Fruit fly (Drosophila melanogaster) whole organism, embryonic: ENCODE results near the gene mrva.

Experiments used
- CG10321 ChIP-seq: fragments of 200-800 bp; sonication (Bioruptor generic); IDR thresholded peaks from 2 replicates; pipeline ENCODE4 v1.3.6; 2022; ENCODE audit warnings: missing biosample characterization, missing genetic modification characterization
- CG11723 ChIP-seq: fragments of 200-800 bp; sonication (Bioruptor generic); optimal IDR thresholded peaks from 2 replicates; lab custom pipeline; 2017; ENCODE audit warnings: missing biosample characterization, mild to moderate bottlenecking, missing genetic modification characterization
- CG12299 ChIP-seq: fragments of 200-800 bp; sonication (Bioruptor generic); optimal IDR thresholded peaks from 2 replicates; lab custom pipeline; 2018; ENCODE audit warnings: missing biosample characterization, mild to moderate bottlenecking, missing genetic modification characterization
- CG13775 ChIP-seq: fragments of 200-800 bp; sonication (Bioruptor generic); optimal IDR thresholded peaks from 3 replicates; lab custom pipeline; 2017; ENCODE audit warnings: missing biosample characterization, mild to moderate bottlenecking, missing genetic modification characterization
- CG13894 ChIP-seq: fragments of 200-800 bp; sonication (Bioruptor generic); optimal IDR thresholded peaks from 3 replicates; lab custom pipeline; 2018; ENCODE audit warnings: missing biosample characterization, mild to moderate bottlenecking, missing genetic modification characterization, moderate library complexity
- CG15011 ChIP-seq: fragments of 200-800 bp; sonication (Bioruptor generic); optimal IDR thresholded peaks from 3 replicates; lab custom pipeline; 2018; ENCODE audit warnings: missing biosample characterization, mild to moderate bottlenecking, missing genetic modification characterization
- CG15269 ChIP-seq: fragments of 200-800 bp; sonication (Bioruptor generic); optimal IDR thresholded peaks from 2 replicates; lab custom pipeline; 2018; ENCODE audit warnings: missing biosample characterization, mild to moderate bottlenecking, missing genetic modification characterization, moderate library complexity
- CG16815 ChIP-seq: fragments of 200-800 bp; sonication (Bioruptor generic); optimal IDR thresholded peaks from 3 replicates; lab custom pipeline; 2017; ENCODE audit warnings: missing biosample characterization, mild to moderate bottlenecking, missing genetic modification characterization
- CG17361 ChIP-seq: fragments of 200-800 bp; sonication (Bioruptor generic); IDR thresholded peaks from 3 replicates; pipeline ENCODE4 v1.3.6; 2022; ENCODE audit warnings: missing biosample characterization, missing genetic modification characterization
- CG17912 ChIP-seq: fragments of 200-800 bp; sonication (Bioruptor generic); optimal IDR thresholded peaks from 2 replicates; lab custom pipeline; 2018; ENCODE audit warnings: missing biosample characterization, mild to moderate bottlenecking, missing genetic modification characterization
- CG30431 ChIP-seq: fragments of 200-800 bp; sonication (Bioruptor generic); optimal IDR thresholded peaks from 2 replicates; lab custom pipeline; 2017; ENCODE audit warnings: missing biosample characterization, missing genetic modification characterization
- CG31365 ChIP-seq: fragments of 200-800 bp; sonication (Bioruptor generic); optimal IDR thresholded peaks from 2 replicates; lab custom pipeline; 2018; ENCODE audit warnings: missing biosample characterization, mild to moderate bottlenecking, missing genetic modification characterization
- CG31388 ChIP-seq: fragments of 200-800 bp; sonication (Bioruptor generic); optimal IDR thresholded peaks from 2 replicates; lab custom pipeline; 2016; ENCODE audit warnings: missing biosample characterization, missing genetic modification characterization
- CG33557 ChIP-seq: fragments of 200-800 bp; sonication (Bioruptor generic); optimal IDR thresholded peaks from 2 replicates; lab custom pipeline; 2019; ENCODE audit warnings: missing biosample characterization, mild to moderate bottlenecking, missing genetic modification characterization, moderate library complexity
- CG34224 ChIP-seq: fragments of 200-800 bp; sonication (Bioruptor generic); IDR thresholded peaks from 3 replicates; pipeline ENCODE4 v1.3.6; 2022; ENCODE audit warnings: missing biosample characterization, missing genetic modification characterization; ENCODE audit not compliant: partially characterized antibody
- CG4617 ChIP-seq: fragments of 200-800 bp; sonication (Bioruptor generic); optimal IDR thresholded peaks from 3 replicates; lab custom pipeline; 2016; ENCODE audit warnings: missing biosample characterization, missing genetic modification characterization, borderline replicate concordance
- CG6765 ChIP-seq: fragments of 200-800 bp; sonication (Bioruptor generic); optimal IDR thresholded peaks from 3 replicates; lab custom pipeline; 2017; ENCODE audit warnings: missing biosample characterization, mild to moderate bottlenecking, missing genetic modification characterization
- CG7271 ChIP-seq: fragments of 200-800 bp; sonication (Bioruptor generic); optimal IDR thresholded peaks from 2 replicates; lab custom pipeline; 2018; ENCODE audit warnings: missing biosample characterization, mild to moderate bottlenecking, missing genetic modification characterization, moderate library complexity
- CG8765 ChIP-seq: fragments of 200-800 bp; sonication (Bioruptor generic); IDR thresholded peaks from 2 replicates; pipeline ENCODE4 v1.3.6; 2022; ENCODE audit warnings: missing biosample characterization, missing genetic modification characterization
- CG9797 ChIP-seq: fragments of 200-800 bp; sonication (Bioruptor generic); optimal IDR thresholded peaks from 3 replicates; lab custom pipeline; 2018; ENCODE audit warnings: missing biosample characterization, mild to moderate bottlenecking, missing genetic modification characterization
- CG9876 ChIP-seq: fragments of 200-800 bp; sonication (Bioruptor generic); optimal IDR thresholded peaks from 2 replicates; lab custom pipeline; 2016; ENCODE audit warnings: missing biosample characterization, missing genetic modification characterization
- Dp ChIP-seq: fragments of 200-800 bp; sonication (Bioruptor generic); optimal IDR thresholded peaks from 2 replicates; lab custom pipeline; 2018; ENCODE audit warnings: missing biosample characterization, mild to moderate bottlenecking, missing genetic modification characterization, moderate library complexity
- E2f2 ChIP-seq: fragments of 200-800 bp; sonication (Bioruptor generic); IDR thresholded peaks from 2 replicates; pipeline ENCODE4 v1.3.6; 2022; ENCODE audit warnings: missing biosample characterization, missing genetic modification characterization
- Hr39 ChIP-seq: fragments of >200 bp; optimal IDR thresholded peaks from 2 replicates; lab custom pipeline; 2017
- Hr78 ChIP-seq, 2 experiments: fragments of 200-800 bp in 1 of 2; fragments of >200 bp in 1 of 2; sonication (Bioruptor generic) in 1 of 2; optimal IDR thresholded peaks; 2 replicates each; lab custom pipeline; 2017 to 2019; ENCODE audit warnings: missing biosample characterization in 2 of 2, missing genetic modification characterization in 2 of 2, mild to moderate bottlenecking in 1 of 2, moderate library complexity in 1 of 2
- MTF-1 ChIP-seq: fragments of 200-800 bp; sonication (Bioruptor generic); optimal IDR thresholded peaks from 2 replicates; lab custom pipeline; 2018; ENCODE audit warnings: missing biosample characterization, mild to moderate bottlenecking, missing genetic modification characterization, borderline replicate concordance
- Sox102F ChIP-seq: fragments of 200-800 bp; sonication (Bioruptor generic); optimal IDR thresholded peaks from 2 replicates; lab custom pipeline; 2018; ENCODE audit warnings: missing biosample characterization, mild to moderate bottlenecking, missing genetic modification characterization, moderate library complexity
- Sry-δ ChIP-seq: fragments of 200-800 bp; sonication (Bioruptor generic); optimal IDR thresholded peaks from 2 replicates; lab custom pipeline; 2016; ENCODE audit warnings: missing biosample characterization, missing genetic modification characterization
- Tbp ChIP-seq: fragments of >200 bp; optimal IDR thresholded peaks from 2 replicates; lab custom pipeline; 2018; ENCODE audit warnings: missing biosample characterization, missing genetic modification characterization
- Trl ChIP-seq, 3 experiments: fragments of >200 bp in 2 of 3; fragments of 200-800 bp in 1 of 3; sonication (Bioruptor generic) in 1 of 3; optimal IDR thresholded peaks; 2 replicates in 1 of 3; 3 replicates in 2 of 3; lab custom pipeline; 2016 to 2017; ENCODE audit warnings: missing biosample characterization in 1 of 3, missing genetic modification characterization in 1 of 3
- cad ChIP-seq: fragments of >200 bp; optimal IDR thresholded peaks from 2 replicates; lab custom pipeline; 2017; ENCODE audit warnings: missing biosample characterization, missing genetic modification characterization
- cato ChIP-seq: fragments of 200-800 bp; sonication (Bioruptor generic); optimal IDR thresholded peaks from 2 replicates; lab custom pipeline; 2016; ENCODE audit warnings: missing biosample characterization, missing genetic modification characterization, borderline replicate concordance
- disco-r ChIP-seq: fragments of 200-800 bp; sonication (Bioruptor generic); optimal IDR thresholded peaks from 2 replicates; lab custom pipeline; 2016; ENCODE audit warnings: missing biosample characterization, missing genetic modification characterization
- emc ChIP-seq: fragments of 200-800 bp; sonication (Bioruptor generic); optimal IDR thresholded peaks from 2 replicates; lab custom pipeline; 2016; ENCODE audit warnings: missing biosample characterization, missing genetic modification characterization
- fd96Cb ChIP-seq: fragments of 200-800 bp; sonication (Bioruptor generic); optimal IDR thresholded peaks from 2 replicates; lab custom pipeline; 2018; ENCODE audit warnings: missing biosample characterization, mild to moderate bottlenecking, missing genetic modification characterization, moderate library complexity
- gce ChIP-seq: fragments of 200-800 bp; sonication (Bioruptor generic); IDR thresholded peaks from 3 replicates; pipeline ENCODE4 v1.3.6; 2022; ENCODE audit warnings: missing biosample characterization, missing genetic modification characterization
- gem ChIP-seq: fragments of 200-800 bp; sonication (Bioruptor generic); optimal IDR thresholded peaks from 2 replicates; lab custom pipeline; 2019; ENCODE audit warnings: missing biosample characterization, mild to moderate bottlenecking, missing genetic modification characterization, moderate library complexity
- gfzf ChIP-seq: fragments of 200-800 bp; sonication (Bioruptor generic); optimal IDR thresholded peaks from 2 replicates; lab custom pipeline; 2016; ENCODE audit warnings: missing biosample characterization, mild to moderate bottlenecking, missing genetic modification characterization, moderate library complexity
- gro ChIP-seq: fragments of 200-800 bp; sonication (Bioruptor generic); optimal IDR thresholded peaks from 2 replicates; lab custom pipeline; 2016; ENCODE audit warnings: missing biosample characterization, missing genetic modification characterization
- hbn ChIP-seq: fragments of 200-800 bp; sonication (Bioruptor generic); IDR thresholded peaks from 2 replicates; pipeline ENCODE4 v1.3.6; 2022; ENCODE audit warnings: missing biosample characterization, missing genetic modification characterization; ENCODE audit not compliant: partially characterized antibody
- lola ChIP-seq, 3 experiments: fragments of >200 bp in 2 of 3; fragments of 200-800 bp in 1 of 3; sonication (Bioruptor generic) in 1 of 3; optimal IDR thresholded peaks; 2 replicates each; lab custom pipeline; 2017 to 2019; ENCODE audit warnings: missing biosample characterization in 3 of 3, missing genetic modification characterization in 3 of 3, mild to moderate bottlenecking in 1 of 3, moderate library complexity in 1 of 3
- rib ChIP-seq: fragments of 200-800 bp; sonication (Bioruptor generic); IDR thresholded peaks from 2 replicates; pipeline ENCODE4 v1.3.6; 2022; ENCODE audit warnings: missing biosample characterization, missing genetic modification characterization
- stc ChIP-seq: fragments of 200-800 bp; sonication (Bioruptor generic); IDR thresholded peaks from 2 replicates; pipeline ENCODE4 v1.3.6; 2022; ENCODE audit warnings: missing biosample characterization, missing genetic modification characterization
- tio ChIP-seq: fragments of 200-800 bp; sonication (Bioruptor generic); optimal IDR thresholded peaks from 2 replicates; lab custom pipeline; 2017; ENCODE audit warnings: missing biosample characterization, missing genetic modification characterization, inconsistent platforms
- toy ChIP-seq: fragments of 200-800 bp; sonication (Bioruptor generic); IDR thresholded peaks from 2 replicates; pipeline ENCODE4 v1.3.6; 2022; ENCODE audit warnings: missing biosample characterization, missing genetic modification characterization
- trem ChIP-seq: fragments of 200-800 bp; optimal IDR thresholded peaks from 3 replicates; lab custom pipeline; 2019; ENCODE audit warnings: missing biosample characterization, mild to moderate bottlenecking, missing genetic modification characterization, moderate library complexity
- unc-4 ChIP-seq: fragments of 200-800 bp; sonication (Bioruptor generic); IDR thresholded peaks from 2 replicates; pipeline ENCODE4 v1.3.6; 2022; ENCODE audit warnings: missing biosample characterization, missing genetic modification characterization; ENCODE audit not compliant: partially characterized antibody
- vfl ChIP-seq: fragments of 200-800 bp; sonication (Bioruptor generic); optimal IDR thresholded peaks from 2 replicates; lab custom pipeline; 2016; ENCODE audit warnings: missing biosample characterization, missing genetic modification characterization

Gene mrva

dm6 chr3L:7356386-7357117 lies 27.9 kb upstream of the mrva start, which contains the start of gene CTCF (continued):
- TF ChIP-seq rib (GFP tag; lab: Robert Waterston, UW): no peak
- TF ChIP-seq CG9876: peak; percentile 36
- no peak for TF ChIP-seq Hr78 (GFP tag; optimal IDR thresholded peaks at IDR 0.05; lab: Kevin White, UChicago)
- TF ChIP-seq tio: no peak
- TF ChIP-seq CG15011: no peak
- no peak for TF ChIP-seq CG6765
- TF ChIP-seq Trl (optimal IDR thresholded peaks at IDR 0.05; lab: Kevin White, UChicago): no peak
- peak; percentile 17 for TF ChIP-seq Trl (GFP tag; optimal IDR thresholded peaks at IDR 0.05; lab: Kevin White, UChicago)
- peak; percentile 61 for TF ChIP-seq hbn (GFP tag; lab: Robert Waterston, UW)
- peak; percentile 91 for TF ChIP-seq trem (tag; lab: Kevin White, UChicago)
- no peak for TF ChIP-seq CG11723 (GFP tag; lab: Kevin White, UChicago)
- TF ChIP-seq toy (GFP tag; lab: Robert Waterston, UW): no peak
- peak; percentile 37 for TF ChIP-seq CG15269 (tag; lab: Kevin White, UChicago)
- TF ChIP-seq vfl (GFP tag; lab: Kevin White, UChicago): no peak
- TF ChIP-seq E2f2 (GFP tag; lab: Robert Waterston, UW): no peak; the same call in none of the 2 replicates
- no peak for TF ChIP-seq CG31365 (tag; lab: Kevin White, UChicago)
- peak; percentile 38 for TF ChIP-seq CG33557 (GFP tag; lab: Kevin White, UChicago)
- no peak for TF ChIP-seq CG8765 (GFP tag; lab: Robert Waterston, UW)
- peak; percentile 25 for TF ChIP-seq fd96Cb (tag; lab: Kevin White, UChicago)
- TF ChIP-seq CG31388 (GFP tag; lab: Kevin White, UChicago): no peak
- TF ChIP-seq emc (GFP tag; lab: Kevin White, UChicago): no peak
- peak; percentile 51 for TF ChIP-seq Dp (GFP tag; lab: Kevin White, UChicago)
- TF ChIP-seq MTF-1 (GFP tag; lab: Kevin White, UChicago): no peak
- peak; percentile 74 for TF ChIP-seq CG17361
- peak; percentile 88 for TF ChIP-seq unc-4
- TF ChIP-seq cato: no peak
- no peak for TF ChIP-seq CG16815
- peak; percentile 49 for TF ChIP-seq Tbp
- TF ChIP-seq Sox102F: peak; percentile 57
- no peak for TF ChIP-seq stc (GFP tag; lab: Robert Waterston, UW)
- TF ChIP-seq CG7271 (tag; lab: Kevin White, UChicago): peak; percentile 39
- no peak for TF ChIP-seq Hr39 (lab: Kevin White, UChicago)
- TF ChIP-seq CG13894 (tag; lab: Kevin White, UChicago): peak; percentile 35
- peak; percentile 46 for TF ChIP-seq gro (GFP tag; lab: Kevin White, UChicago)
- no peak for TF ChIP-seq CG10321 (GFP tag; lab: Robert Waterston, UW)
- TF ChIP-seq Sry-δ (GFP tag; lab: Kevin White, UChicago): peak; percentile 90
- peak; percentile 37 for TF ChIP-seq CG13775
- no peak for TF ChIP-seq gem (tag; lab: Kevin White, UChicago)
- TF ChIP-seq disco-r: no peak
- TF ChIP-seq CG34224: peak; percentile 73
- TF ChIP-seq CG17912 (GFP tag; lab: Kevin White, UChicago): no peak
- peak; percentile 36 for TF ChIP-seq CG9797 (GFP tag; lab: Kevin White, UChicago)
- TF ChIP-seq CG4617 (GFP tag; lab: Kevin White, UChicago): peak; percentile 94
- TF ChIP-seq lola (GFP tag; optimal IDR thresholded peaks at IDR 0.05; lab: Kevin White, UChicago): peak in 1 of 3 experiments; percentile 16
- TF ChIP-seq gfzf (GFP tag; lab: Kevin White, UChicago): peak; percentile 24
- peak; percentile 24 for TF ChIP-seq CG30431 (GFP tag; lab: Kevin White, UChicago)
- peak; percentile 62; the same call in 1 of the 3 replicates for TF ChIP-seq gce (GFP tag; lab: Robert Waterston, UW)
- TF ChIP-seq CG12299: no peak
- TF ChIP-seq cad (GFP tag; lab: Kevin White, UChicago): no peak
